ENCODE assay signal across 4 fruit fly cellular contexts in genomic region chr2L:4965420-4965819, dm6.
A peak's percentile ranks its signal among the peaks of the same experiment; 100 is the strongest.
TF ChIP-seq lines count a peak whose summit lies in the region.

Gene CG34125, plus strand, starts transcription at chr2L:4965673.

- TF ChIP-seq CTCF in whole organism, embryonic (GFP tag; optimal IDR thresholded peaks at IDR 0.05; lab: Kevin White, UChicago) = no peak

TF ChIP-seq in whole organism, adult, 20 proteins besides CTCF, POLR2A, EP300 and RAD21:
- TF ChIP-seq CG33017 (tag; optimal IDR thresholded peaks at IDR 0.05; lab: Kevin White, UChicago) = no peak
- TF ChIP-seq CG7045 (GFP tag; optimal IDR thresholded peaks at IDR 0.05; lab: Kevin White, UChicago) = no peak
- TF ChIP-seq Clk (GFP tag; optimal IDR thresholded peaks at IDR 0.05; lab: Kevin White, UChicago) = peak; percentile 2
- TF ChIP-seq cnc (optimal IDR thresholded peaks at IDR 0.05; lab: Kevin White, UChicago) = no peak
- TF ChIP-seq CG1620 (GFP tag; optimal IDR thresholded peaks at IDR 0.05; lab: Kevin White, UChicago) = peak; percentile 24
- TF ChIP-seq CG7101 (tag; optimal IDR thresholded peaks at IDR 0.05; lab: Kevin White, UChicago) = peak; percentile 27
- no peak for TF ChIP-seq kay (GFP tag; lab: Kevin White, UChicago; ENCODE audit: borderline replicate concordance)
- TF ChIP-seq tj (GFP tag; optimal IDR thresholded peaks at IDR 0.05; lab: Kevin White, UChicago) = peak; percentile 3
- peak; percentile 52 for TF ChIP-seq CG11617 (GFP tag; optimal IDR thresholded peaks at IDR 0.05; lab: Kevin White, UChicago)
- no peak for TF ChIP-seq cic (GFP tag; optimal IDR thresholded peaks at IDR 0.05; lab: Kevin White, UChicago)
- no peak for TF ChIP-seq Crg-1 (GFP tag; optimal IDR thresholded peaks at IDR 0.05; lab: Kevin White, UChicago)
- no peak for TF ChIP-seq Mnt (GFP tag; optimal IDR thresholded peaks at IDR 0.05; lab: Kevin White, UChicago)
- TF ChIP-seq CG12768 (GFP tag; optimal IDR thresholded peaks at IDR 0.05; lab: Kevin White, UChicago) = peak; percentile 53
- no peak for TF ChIP-seq pad (GFP tag; optimal IDR thresholded peaks at IDR 0.05; lab: Kevin White, UChicago)
- no peak for TF ChIP-seq ovo (GFP tag; optimal IDR thresholded peaks at IDR 0.05; lab: Kevin White, UChicago)
- no peak for TF ChIP-seq toe (GFP tag; optimal IDR thresholded peaks at IDR 0.05; lab: Kevin White, UChicago)
- TF ChIP-seq Hr96 (GFP tag; optimal IDR thresholded peaks at IDR 0.05; lab: Kevin White, UChicago) = no peak
- TF ChIP-seq CG5204 (GFP tag; optimal IDR thresholded peaks at IDR 0.05; lab: Kevin White, UChicago) = no peak
- peak; percentile 96 for TF ChIP-seq CG14711 (tag; optimal IDR thresholded peaks at IDR 0.05; lab: Kevin White, UChicago)
- peak; percentile 13 for TF ChIP-seq bab1 (GFP tag; optimal IDR thresholded peaks at IDR 0.05; lab: Kevin White, UChicago)

TF ChIP-seq in whole organism, embryonic, 481 proteins besides CTCF, POLR2A, EP300 and RAD21 (continues in another document):
- TF ChIP-seq CG1647 (GFP tag; optimal IDR thresholded peaks at IDR 0.05; lab: Kevin White, UChicago) (no peak), en (GFP tag; optimal IDR thresholded peaks at IDR 0.05; lab: Kevin White, UChicago) (no peak), H15 (GFP tag; IDR thresholded peaks at IDR 0.05; lab: Robert Waterston, UW) (no peak), CG18011 (GFP tag; optimal IDR thresholded peaks at IDR 0.05; lab: Kevin White, UChicago) (no peak), otp (GFP tag; IDR thresholded peaks at IDR 0.05; lab: Robert Waterston, UW) (no peak), CG6272 (GFP tag; IDR thresholded peaks at IDR 0.05; lab: Robert Waterston, UW) (no peak), zfh1 (GFP tag; IDR thresholded peaks at IDR 0.05; lab: Robert Waterston, UW) (peak; percentile 20; the same call in 1 of the 3 replicates), CG13287 (GFP tag; IDR thresholded peaks at IDR 0.05; lab: Robert Waterston, UW; ENCODE audit: partially characterized antibody) (peak; percentile 22; the same call in 1 of the 2 replicates), CG10431 (GFP tag; optimal IDR thresholded peaks at IDR 0.05; lab: Kevin White, UChicago) (no peak), Nf-YC (tag; optimal IDR thresholded peaks at IDR 0.05; lab: Kevin White, UChicago) (no peak), pnt (GFP tag; optimal IDR thresholded peaks at IDR 0.05; lab: Kevin White, UChicago) (no peak), CG2202 (tag; optimal IDR thresholded peaks at IDR 0.05; lab: Kevin White, UChicago) (no peak), CG3847 (GFP tag; IDR thresholded peaks at IDR 0.05; lab: Robert Waterston, UW) (peak; percentile 26; the same call in 1 of the 2 replicates), CG2712 (tag; optimal IDR thresholded peaks at IDR 0.05; lab: Kevin White, UChicago) (no peak), CG10565 (GFP tag; optimal IDR thresholded peaks at IDR 0.05; lab: Kevin White, UChicago) (no peak), CG8924 (tag; optimal IDR thresholded peaks at IDR 0.05; lab: Kevin White, UChicago) (no peak), jing (GFP tag; optimal IDR thresholded peaks at IDR 0.05; lab: Kevin White, UChicago) (no peak), HLH3B (GFP tag; IDR thresholded peaks at IDR 0.05; lab: Robert Waterston, UW) (no peak), Mes4 (GFP tag; optimal IDR thresholded peaks at IDR 0.05; lab: Kevin White, UChicago) (no peak), CrebB (tag; optimal IDR thresholded peaks at IDR 0.05; lab: Kevin White, UChicago) (no peak), CG8359 (GFP tag; optimal IDR thresholded peaks at IDR 0.05; lab: Kevin White, UChicago; ENCODE audit: borderline replicate concordance) (no peak), z (GFP tag; IDR thresholded peaks at IDR 0.05; lab: Robert Waterston, UW) (no peak), nau (GFP tag; optimal IDR thresholded peaks at IDR 0.05; lab: Kevin White, UChicago) (no peak), bowl (GFP tag; IDR thresholded peaks at IDR 0.05; lab: Robert Waterston, UW) (no peak), pb (GFP tag; optimal IDR thresholded peaks at IDR 0.05; lab: Kevin White, UChicago) (no peak)

TF ChIP-seq in whole organism, prepupa, 60 proteins besides CTCF, POLR2A, EP300 and RAD21:
- TF ChIP-seq fkh (GFP tag; optimal IDR thresholded peaks at IDR 0.05; lab: Kevin White, UChicago) = no peak
- TF ChIP-seq CG31627 (GFP tag; optimal IDR thresholded peaks at IDR 0.05; lab: Kevin White, UChicago) = peak; percentile 39
- peak; percentile 40 for TF ChIP-seq cyc (GFP tag; optimal IDR thresholded peaks at IDR 0.05; lab: Kevin White, UChicago)
- no peak for TF ChIP-seq dac (GFP tag; optimal IDR thresholded peaks at IDR 0.05; lab: Kevin White, UChicago)
- TF ChIP-seq CG15336 (GFP tag; IDR thresholded peaks at IDR 0.05; lab: Robert Waterston, UW) = 0 out of 2 replicates have a peak, but pooled peaks have one; percentile 16
- TF ChIP-seq Sox102F (GFP tag; optimal IDR thresholded peaks at IDR 0.05; lab: Kevin White, UChicago) = no peak
- no peak for TF ChIP-seq CG10631 (GFP tag; optimal IDR thresholded peaks at IDR 0.05; lab: Kevin White, UChicago)
- no peak for TF ChIP-seq CG9139 (GFP tag; optimal IDR thresholded peaks at IDR 0.05; lab: Kevin White, UChicago)
- no peak for TF ChIP-seq lz (GFP tag; optimal IDR thresholded peaks at IDR 0.05; lab: Kevin White, UChicago)
- no peak for TF ChIP-seq CG7368 (GFP tag; optimal IDR thresholded peaks at IDR 0.05; lab: Kevin White, UChicago)

TF ChIP-seq in whole organism, wandering third instar larva, 38 proteins besides CTCF, POLR2A, EP300 and RAD21:
- TF ChIP-seq br (GFP tag; optimal IDR thresholded peaks at IDR 0.05; lab: Kevin White, UChicago) (no peak), Myc (optimal IDR thresholded peaks at IDR 0.05; lab: Kevin White, UChicago) (peak; percentile 88), ey (GFP tag; optimal IDR thresholded peaks at IDR 0.05; lab: Kevin White, UChicago) (no peak), pan (optimal IDR thresholded peaks at IDR 0.05; lab: Kevin White, UChicago) (no peak), Abd-B (GFP tag; optimal IDR thresholded peaks at IDR 0.05; lab: Kevin White, UChicago) (no peak), Mio (GFP tag; optimal IDR thresholded peaks at IDR 0.05; lab: Kevin White, UChicago) (no peak), Dfd (GFP tag; optimal IDR thresholded peaks at IDR 0.05; lab: Kevin White, UChicago) (no peak), HLH106 (tag; optimal IDR thresholded peaks at IDR 0.05; lab: Kevin White, UChicago) (peak; percentile 53), Dif (GFP tag; optimal IDR thresholded peaks at IDR 0.05; lab: Kevin White, UChicago; ENCODE audit: partially characterized antibody) (no peak), CrebA (GFP tag; optimal IDR thresholded peaks at IDR 0.05; lab: Kevin White, UChicago; ENCODE audit: borderline replicate concordance) (no peak), lola (GFP tag; optimal IDR thresholded peaks at IDR 0.05; lab: Kevin White, UChicago) (no peak), Rel (GFP tag; optimal IDR thresholded peaks at IDR 0.05; lab: Kevin White, UChicago) (no peak), Rel (tag; optimal IDR thresholded peaks at IDR 0.05; lab: Kevin White, UChicago) (no peak), OdsH (GFP tag; optimal IDR thresholded peaks at IDR 0.05; lab: Kevin White, UChicago) (peak; percentile 24), CG32264 (GFP tag; optimal IDR thresholded peaks at IDR 0.05; lab: Kevin White, UChicago) (no peak), psq (GFP tag; optimal IDR thresholded peaks at IDR 0.05; lab: Kevin White, UChicago) (no peak), h (GFP tag; optimal IDR thresholded peaks at IDR 0.05; lab: Kevin White, UChicago) (no peak), CG9705 (GFP tag; optimal IDR thresholded peaks at IDR 0.05; lab: Kevin White, UChicago) (peak; percentile 24), Hr78 (GFP tag; optimal IDR thresholded peaks at IDR 0.05; lab: Kevin White, UChicago) (no peak)
